Worm (Caenorhabditis elegans): Measurements from ENCODE around the gene mccc-1.
"Not testable (repeated sequence)": the region's sequence is repeated elsewhere in the genome, so short reads cannot be mapped to it uniquely, and the experiment has no call there.

Gene mccc-1

DNA sequence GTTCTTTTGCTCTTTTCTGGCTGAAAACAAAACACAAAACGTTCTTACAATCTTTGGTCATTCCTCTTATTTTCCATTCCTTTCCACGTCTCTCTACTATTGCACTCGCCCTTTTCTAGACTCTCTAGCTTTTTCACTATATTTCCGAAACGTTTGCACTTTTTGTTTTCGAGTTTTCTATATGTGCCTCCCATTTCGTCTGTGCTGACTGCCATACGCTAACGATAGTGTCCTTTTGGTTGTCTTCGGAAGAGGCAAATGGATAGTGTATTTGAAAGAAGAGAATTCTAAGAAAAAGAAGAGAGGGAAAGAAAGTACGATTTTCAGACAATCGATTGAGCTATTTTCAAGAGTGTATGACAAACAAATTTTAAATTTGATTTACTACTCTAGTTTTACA, 11.6 kb upstream of the mccc-1 start:
- TF ChIP-seq pes-1 (GFP tag; IDR thresholded peaks at IDR 0.05) (no peak), F13C5.2 (tag; optimal IDR thresholded peaks at IDR 0.05) (no peak), tbx-37 (GFP tag; conservative IDR thresholded peaks at IDR 0.05) (no peak), hmg-4 (GFP tag; optimal IDR thresholded peaks at IDR 0.05) (no peak), sea-1 (GFP tag; conservative IDR thresholded peaks at IDR 0.05) (no peak), aly-1 (tag; optimal IDR thresholded peaks at IDR 0.05) (no peak), flt-1 (GFP tag; IDR thresholded peaks at IDR 0.05) (no peak), scrt-1 (GFP tag; IDR thresholded peaks at IDR 0.05) (no peak), tra-4 (tag; optimal IDR thresholded peaks at IDR 0.05) (no peak), hnd-1 (tag; optimal IDR thresholded peaks at IDR 0.05) (no peak), B0310.2 (tag; optimal IDR thresholded peaks at IDR 0.05) (no peak), tbx-11 (GFP tag; IDR thresholded peaks at IDR 0.05) (no peak), ceh-36 (tag; optimal IDR thresholded peaks at IDR 0.05) (no peak), ceh-13 (GFP tag; optimal IDR thresholded peaks at IDR 0.05) (no peak), ets-7 (tag; optimal IDR thresholded peaks at IDR 0.05) (no peak)

DNA sequence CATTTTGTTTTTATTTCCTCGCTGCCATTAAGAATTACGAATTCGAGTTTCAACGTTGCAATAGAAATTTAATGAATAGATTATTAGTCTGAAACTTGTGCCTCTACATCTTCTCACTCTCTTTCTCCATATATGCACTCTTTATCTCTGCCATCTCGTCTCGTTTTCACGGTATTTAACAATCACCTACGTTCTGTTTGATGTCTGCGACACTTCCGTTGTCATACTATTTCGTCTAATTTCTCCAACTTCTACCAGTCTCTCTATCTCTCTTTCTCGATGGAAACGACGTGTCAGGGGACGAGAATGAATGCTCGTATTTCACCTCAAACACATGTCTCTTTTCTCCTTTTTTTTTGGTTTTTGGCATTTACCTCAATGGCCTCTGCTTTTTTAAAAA, 10.5 kb upstream of the mccc-1 start:
- TF ChIP-seq tbx-11 (GFP tag; IDR thresholded peaks at IDR 0.05) (no peak), ceh-13 (GFP tag; optimal IDR thresholded peaks at IDR 0.05) (no peak), tbx-37 (GFP tag; conservative IDR thresholded peaks at IDR 0.05) (no peak), B0310.2 (tag; optimal IDR thresholded peaks at IDR 0.05) (no peak), tra-4 (tag; optimal IDR thresholded peaks at IDR 0.05) (no peak), ceh-36 (tag; optimal IDR thresholded peaks at IDR 0.05) (no peak), pes-1 (GFP tag; IDR thresholded peaks at IDR 0.05) (no peak), ets-7 (tag; optimal IDR thresholded peaks at IDR 0.05) (no peak), flt-1 (GFP tag; IDR thresholded peaks at IDR 0.05) (no peak), F13C5.2 (tag; optimal IDR thresholded peaks at IDR 0.05) (no peak), ama-1 (optimal IDR thresholded peaks at IDR 0.05) (no peak), sea-1 (GFP tag; conservative IDR thresholded peaks at IDR 0.05) (no peak), hmg-4 (GFP tag; optimal IDR thresholded peaks at IDR 0.05) (no peak)

DNA sequence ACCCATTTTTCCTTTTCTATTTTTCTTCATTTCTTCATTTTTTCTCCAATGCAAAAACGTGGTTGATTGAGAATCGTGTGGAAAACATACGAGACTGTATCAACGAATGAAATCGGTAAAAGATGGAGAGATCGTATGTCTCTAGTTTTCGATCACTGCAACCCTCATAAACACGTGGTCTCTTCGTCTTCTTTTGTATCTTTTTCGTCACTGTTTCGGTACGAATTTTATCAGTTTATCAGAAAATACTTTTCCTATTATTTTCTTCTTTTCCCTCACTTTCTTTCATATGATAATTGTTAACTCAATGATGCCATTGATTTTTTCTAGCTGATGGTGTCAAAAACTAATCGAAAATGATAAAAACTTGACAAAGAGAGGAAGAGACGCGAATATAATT, 8.7 kb upstream of the mccc-1 start:
- TF ChIP-seq hmg-4 (GFP tag; optimal IDR thresholded peaks at IDR 0.05): no peak
- no peak for TF ChIP-seq ceh-13 (GFP tag; optimal IDR thresholded peaks at IDR 0.05)
- TF ChIP-seq sea-1 (GFP tag; conservative IDR thresholded peaks at IDR 0.05): no peak
- no peak for TF ChIP-seq ama-1 (optimal IDR thresholded peaks at IDR 0.05)
- TF ChIP-seq flt-1 (GFP tag; IDR thresholded peaks at IDR 0.05): no peak
- TF ChIP-seq tra-4 (tag; optimal IDR thresholded peaks at IDR 0.05): no peak
- TF ChIP-seq ceh-36 (tag; optimal IDR thresholded peaks at IDR 0.05): no peak
- no peak for TF ChIP-seq aly-1 (tag; optimal IDR thresholded peaks at IDR 0.05)
- no peak for TF ChIP-seq hmbx-1 (tag; optimal IDR thresholded peaks at IDR 0.05)
- TF ChIP-seq F13C5.2 (tag; optimal IDR thresholded peaks at IDR 0.05): no peak
- no peak for TF ChIP-seq scrt-1 (GFP tag; IDR thresholded peaks at IDR 0.05)
- TF ChIP-seq tbx-37 (GFP tag; conservative IDR thresholded peaks at IDR 0.05): no peak
- TF ChIP-seq tbx-11 (GFP tag; IDR thresholded peaks at IDR 0.05): no peak
- TF ChIP-seq hnd-1 (tag; optimal IDR thresholded peaks at IDR 0.05): no peak

DNA sequence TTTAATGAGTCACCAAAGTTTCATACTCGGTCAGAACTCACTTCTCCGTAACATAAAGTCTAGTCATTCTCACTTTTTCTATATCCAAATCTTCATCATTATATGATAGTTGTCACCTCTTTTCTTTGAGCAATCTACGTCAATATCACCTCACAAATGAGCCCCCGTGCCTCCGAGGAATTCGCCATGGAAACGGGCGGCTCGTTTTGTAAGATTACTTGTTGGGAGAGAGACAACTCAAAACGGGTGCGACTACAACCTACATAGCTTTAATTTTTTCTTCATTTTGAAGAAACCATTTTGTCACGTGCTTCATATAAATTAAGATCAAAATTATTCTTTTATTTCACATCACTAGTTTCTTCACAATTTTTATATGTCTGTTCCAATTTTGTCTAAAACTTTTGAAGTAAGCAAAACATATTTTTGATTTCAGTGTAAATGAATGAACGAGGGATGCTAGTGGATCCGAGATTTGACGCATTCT, 5.4 kb upstream of the mccc-1 start, which contains the start of gene nhr-4:
nhr-4 (plus strand) TSS at position 437 of the 487 bp plus-strand sequence.
- TF ChIP-seq tbx-11 (GFP tag; IDR thresholded peaks at IDR 0.05) (no peak), aly-1 (tag; optimal IDR thresholded peaks at IDR 0.05) (no peak), ceh-13 (GFP tag; optimal IDR thresholded peaks at IDR 0.05) (no peak), tbx-37 (GFP tag; conservative IDR thresholded peaks at IDR 0.05) (no peak), sea-1 (GFP tag; conservative IDR thresholded peaks at IDR 0.05) (no peak), F13C5.2 (tag; optimal IDR thresholded peaks at IDR 0.05) (no peak), ceh-36 (tag; optimal IDR thresholded peaks at IDR 0.05) (no peak), flt-1 (GFP tag; IDR thresholded peaks at IDR 0.05) (no peak)

DNA sequence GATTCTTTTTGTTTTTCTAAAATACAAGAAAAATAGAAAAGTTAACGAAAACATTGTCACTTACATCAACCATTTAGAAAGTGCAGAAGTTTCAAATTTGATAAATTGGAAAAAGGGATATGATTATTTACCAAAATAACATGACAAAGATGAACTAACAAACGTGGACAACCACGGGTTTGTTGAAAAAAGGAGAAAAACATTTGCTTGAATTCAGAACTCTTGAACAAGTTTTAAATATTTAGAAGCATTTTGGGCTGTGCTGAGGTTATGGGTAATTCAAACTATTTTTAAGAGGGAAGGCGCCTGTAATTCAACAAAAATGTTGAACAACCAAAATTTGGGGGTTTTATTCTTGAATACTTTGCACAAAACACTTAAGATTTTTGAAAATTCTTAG, 5.5 kb downstream of the mccc-1 start, which contains the start of gene ttbk-3:
ttbk-3 (minus strand) TSS at position 101 of the 400 bp plus-strand sequence.
- TF ChIP-seq ets-7 (tag; optimal IDR thresholded peaks at IDR 0.05): no peak
- no peak for TF ChIP-seq B0310.2 (tag; optimal IDR thresholded peaks at IDR 0.05)

DNA sequence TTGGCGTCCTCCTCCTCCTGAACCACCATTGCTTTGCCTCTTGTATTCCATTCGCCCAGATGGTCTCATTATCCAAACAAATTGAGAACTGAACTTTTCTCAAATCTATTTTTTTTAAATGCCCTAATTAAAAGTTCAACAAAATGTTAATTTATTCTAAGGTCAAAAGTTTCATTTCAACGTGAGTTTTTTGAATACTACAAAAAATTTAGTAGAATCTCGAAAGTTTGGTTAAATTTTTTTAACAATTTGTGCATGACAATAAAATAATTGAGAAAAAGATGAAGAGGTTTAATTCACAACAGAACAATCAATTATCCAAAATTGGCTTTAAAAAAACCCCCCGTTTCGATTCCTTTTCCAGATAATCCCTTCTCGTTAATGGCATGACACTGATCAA, 7.6 kb downstream of the mccc-1 start, which contains the start of gene F32B6.4:
F32B6.4 (minus strand) TSS at position 101 of the 400 bp plus-strand sequence.
- TF ChIP-seq tbx-11 (GFP tag; IDR thresholded peaks at IDR 0.05) (no peak), ama-1 (optimal IDR thresholded peaks at IDR 0.05) (no peak), flt-1 (GFP tag; IDR thresholded peaks at IDR 0.05) (no peak), scrt-1 (GFP tag; IDR thresholded peaks at IDR 0.05) (no peak), pes-1 (GFP tag; IDR thresholded peaks at IDR 0.05) (no peak), ceh-13 (GFP tag; optimal IDR thresholded peaks at IDR 0.05) (no peak), ets-7 (tag; optimal IDR thresholded peaks at IDR 0.05) (no peak), F13C5.2 (tag; optimal IDR thresholded peaks at IDR 0.05) (no peak)

DNA sequence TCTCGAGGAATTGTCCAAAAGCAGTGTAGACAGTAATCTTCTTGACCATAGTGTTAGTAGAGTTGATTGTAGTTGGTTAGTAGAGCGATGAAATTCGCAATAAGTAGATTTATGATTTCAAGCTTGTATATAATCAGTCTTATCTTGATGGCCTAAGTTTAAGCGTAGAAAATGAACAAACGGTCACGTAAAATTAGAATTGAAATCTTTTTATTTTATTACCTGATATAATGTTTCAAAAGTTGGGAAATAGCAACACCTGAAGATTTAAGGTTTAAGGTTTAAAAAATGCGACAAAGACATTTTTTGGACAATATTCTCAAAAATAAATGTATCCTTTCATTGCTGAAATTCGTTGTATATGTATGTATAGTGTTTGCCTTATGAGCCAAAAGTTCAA, 9.3 kb downstream of the mccc-1 start, which contains the start of gene sss-1:
sss-1 (minus strand) TSS at position 101 of the 400 bp plus-strand sequence.
- not testable (repeated sequence) for TF ChIP-seq B0310.2 (tag; optimal IDR thresholded peaks at IDR 0.05); sea-1 (GFP tag; conservative IDR thresholded peaks at IDR 0.05); tbx-11 (GFP tag; IDR thresholded peaks at IDR 0.05)

DNA sequence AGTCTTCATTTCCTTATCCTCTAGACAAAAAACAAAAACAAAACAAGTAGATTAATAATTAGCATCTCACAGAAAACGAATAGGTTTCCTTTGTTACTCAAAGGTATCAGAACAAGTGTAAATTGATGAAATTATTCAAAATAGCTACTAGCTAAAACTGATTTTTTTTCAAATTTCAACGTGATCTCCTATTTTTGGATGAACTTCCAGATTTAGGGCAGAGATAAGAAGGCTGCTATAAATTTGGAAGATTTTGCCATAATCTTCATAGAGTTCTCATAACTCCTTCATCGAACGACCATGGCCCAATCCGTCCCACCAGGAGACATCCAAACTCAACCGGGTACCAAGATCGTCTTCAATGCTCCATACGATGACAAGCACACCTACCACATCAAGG, 10.0 kb downstream of the mccc-1 start, which contains the start of gene msp-77:
msp-77 (plus strand) TSS at position 301 of the 400 bp plus-strand sequence.
- TF ChIP-seq B0310.2 (tag; optimal IDR thresholded peaks at IDR 0.05); pes-1 (GFP tag; IDR thresholded peaks at IDR 0.05); flt-1 (GFP tag; IDR thresholded peaks at IDR 0.05): not testable (repeated sequence)
